Worm (Caenorhabditis elegans): ENCODE results near the gene srw-76.
A peak's percentile ranks its signal among the peaks of the same experiment; 100 is the strongest.

The srw-76 gene

ce11 chrV:16604301-16604700 lies 33.8 kb downstream of the srw-76 start:
- TF ChIP-seq zfh-2 (GFP tag; conservative IDR thresholded peaks at IDR 0.05) (no peak), nhr-80 (tag; optimal IDR thresholded peaks at IDR 0.05) (peak; percentile 23)

ce11 chrV:16603102-16603501 lies 35.0 kb downstream of the srw-76 start, which contains the start of gene T03E6.8:
TSS of gene T03E6.8 (minus strand) at chrV:16603202.
- no peak for TF ChIP-seq hmg-20 (GFP tag; IDR thresholded peaks at IDR 0.05)
- TF ChIP-seq efl-1 (GFP tag; optimal IDR thresholded peaks at IDR 0.05), result no peak
- no peak for TF ChIP-seq nfyb-1 (GFP tag; IDR thresholded peaks at IDR 0.05)
- no peak for TF ChIP-seq D2030.7 (GFP tag; IDR thresholded peaks at IDR 0.05)
- no peak for TF ChIP-seq lin-26 (GFP tag; IDR thresholded peaks at IDR 0.05)
- TF ChIP-seq sdz-38 (tag; optimal IDR thresholded peaks at IDR 0.05), result no peak
- no peak for TF ChIP-seq madf-3 (GFP tag; IDR thresholded peaks at IDR 0.05)
- TF ChIP-seq bed-1 (GFP tag; IDR thresholded peaks at IDR 0.05), result no peak
- TF ChIP-seq ceh-79 (tag; optimal IDR thresholded peaks at IDR 0.05), result no peak
- TF ChIP-seq atf-7 (tag; optimal IDR thresholded peaks at IDR 0.05), result no peak

ce11 chrV:16600623-16601022 lies 37.5 kb downstream of the srw-76 start, which contains the start of gene T03E6.9:
TSS of gene T03E6.9 (minus strand) at chrV:16600723.
- TF ChIP-seq F49E8.2 (tag; optimal IDR thresholded peaks at IDR 0.05; ENCODE audit: insufficient read depth) (no peak), Y53F4B.3 (GFP tag; IDR thresholded peaks at IDR 0.05) (no peak), nhr-179 (tag; optimal IDR thresholded peaks at IDR 0.05) (no peak), ceh-79 (tag; optimal IDR thresholded peaks at IDR 0.05) (no peak), rec-8 (tag; optimal IDR thresholded peaks at IDR 0.05) (no peak), F55B11.4 (tag; optimal IDR thresholded peaks at IDR 0.05; ENCODE audit: borderline replicate concordance, insufficient read depth) (no peak), unc-62 (GFP tag; optimal IDR thresholded peaks at IDR 0.05) (no peak), ztf-6 (GFP tag; IDR thresholded peaks at IDR 0.05) (no peak), hmg-1.2 (GFP tag; IDR thresholded peaks at IDR 0.05) (no peak), let-526 (GFP tag; IDR thresholded peaks at IDR 0.05) (no peak), sptf-2 (GFP tag; optimal IDR thresholded peaks at IDR 0.05) (no peak), nfya-2 (GFP tag; IDR thresholded peaks at IDR 0.05) (no peak)

ce11 chrV:16599835-16600234 lies 38.3 kb downstream of the srw-76 start:
- TF ChIP-seq fkh-3 (tag; optimal IDR thresholded peaks at IDR 0.05), result no peak
- TF ChIP-seq cebp-1 (GFP tag; IDR thresholded peaks at IDR 0.05), result 0 out of 2 replicates have a peak, but pooled peaks have one; percentile 14
- no peak for TF ChIP-seq cebp-1 (tag; optimal IDR thresholded peaks at IDR 0.05)
- TF ChIP-seq ztf-6 (GFP tag; IDR thresholded peaks at IDR 0.05), result no peak
- no peak for TF ChIP-seq ztf-26 (tag; optimal IDR thresholded peaks at IDR 0.05)
- TF ChIP-seq B0035.1 (tag; optimal IDR thresholded peaks at IDR 0.05), result no peak
- TF ChIP-seq madf-8 (GFP tag; conservative IDR thresholded peaks at IDR 0.05), result no peak

ce11 chrV:16598437-16598836 lies 39.7 kb downstream of the srw-76 start:
- TF ChIP-seq lin-35 (GFP tag; optimal IDR thresholded peaks at IDR 0.05), result no peak
- TF ChIP-seq lin-54 (GFP tag; optimal IDR thresholded peaks at IDR 0.05), result no peak
- no peak for TF ChIP-seq zfh-2 (GFP tag; conservative IDR thresholded peaks at IDR 0.05)
- TF ChIP-seq rec-8 (tag; optimal IDR thresholded peaks at IDR 0.05), result no peak
- no peak for TF ChIP-seq cebp-1 (GFP tag; IDR thresholded peaks at IDR 0.05)
- no peak for TF ChIP-seq cebp-1 (tag; optimal IDR thresholded peaks at IDR 0.05)
- 0 out of 2 replicates have a peak, but pooled peaks have one; percentile 61 for TF ChIP-seq let-526 (GFP tag; IDR thresholded peaks at IDR 0.05)
- TF ChIP-seq snpc-3.4 (tag; optimal IDR thresholded peaks at IDR 0.05), result no peak
- TF ChIP-seq B0261.1 (tag; optimal IDR thresholded peaks at IDR 0.05), result no peak
- TF ChIP-seq mcd-1 (GFP tag; IDR thresholded peaks at IDR 0.05), result 0 out of 2 replicates have a peak, but pooled peaks have one; percentile 12
- TF ChIP-seq C06A6.2 (GFP tag; conservative IDR thresholded peaks at IDR 0.05), result peak; percentile 64; the same call in 1 of the 2 replicates
- TF ChIP-seq dox-1 (GFP tag; IDR thresholded peaks at IDR 0.05), result 0 out of 2 replicates have a peak, but pooled peaks have one; percentile 25
- TF ChIP-seq D2030.7 (GFP tag; IDR thresholded peaks at IDR 0.05), result no peak
- TF ChIP-seq pbrm-1 (GFP tag; IDR thresholded peaks at IDR 0.05), result peak; percentile 28; the same call in 1 of the 2 replicates
- no peak for TF ChIP-seq hmg-20 (GFP tag; IDR thresholded peaks at IDR 0.05)
- no peak for TF ChIP-seq let-607 (tag; optimal IDR thresholded peaks at IDR 0.05)
- TF ChIP-seq rpc-1 (optimal IDR thresholded peaks at IDR 0.05), result no peak
- no peak for TF ChIP-seq rpc-1 (tag; optimal IDR thresholded peaks at IDR 0.05)
- no peak for TF ChIP-seq ztf-18 (tag; optimal IDR thresholded peaks at IDR 0.05)
- TF ChIP-seq hsf-1 (GFP tag; IDR thresholded peaks at IDR 0.05), result peak; percentile 85
